Fruit fly (Drosophila melanogaster) whole organism, embryonic: ENCODE measurements around the gene CG15414.

ENCODE experiments used
- Adf1 ChIP-seq: fragments of 200-800 bp; sonication (Bioruptor generic); IDR thresholded peaks from 2 replicates; pipeline ENCODE4 v1.3.6; 2022; ENCODE audit warnings: missing biosample characterization, missing genetic modification characterization
- Aef1 ChIP-seq: fragments of 200-800 bp; sonication (Bioruptor generic); IDR thresholded peaks from 3 replicates; pipeline ENCODE4 v1.3.6; 2022; ENCODE audit warnings: missing biosample characterization, missing genetic modification characterization
- Antp ChIP-seq: fragments of 200-800 bp; sonication (Bioruptor generic); optimal IDR thresholded peaks from 3 replicates; lab custom pipeline; 2016; ENCODE audit warnings: missing biosample characterization, missing genetic modification characterization
- Bgb ChIP-seq: fragments of 200-800 bp; sonication (Bioruptor generic); IDR thresholded peaks from 2 replicates; pipeline ENCODE4 v1.3.6; 2022; ENCODE audit warnings: missing biosample characterization, missing genetic modification characterization; ENCODE audit not compliant: partially characterized antibody
- CG10366 ChIP-seq: fragments of 200-800 bp; sonication (Bioruptor generic); IDR thresholded peaks from 2 replicates; pipeline ENCODE4 v1.3.6; 2022; ENCODE audit warnings: missing biosample characterization, missing genetic modification characterization
- CG11456 ChIP-seq: fragments of 200-800 bp; sonication (Bioruptor generic); IDR thresholded peaks from 3 replicates; pipeline ENCODE4 v1.3.6; 2022; ENCODE audit warnings: missing biosample characterization, missing genetic modification characterization
- CG14710 ChIP-seq: fragments of 200-800 bp; sonication (Bioruptor generic); optimal IDR thresholded peaks from 3 replicates; lab custom pipeline; 2019; ENCODE audit warnings: missing biosample characterization, mild to moderate bottlenecking, missing genetic modification characterization, moderate library complexity
- CG15073 ChIP-seq: fragments of 200-800 bp; sonication (Bioruptor generic); optimal IDR thresholded peaks from 2 replicates; lab custom pipeline; 2016; ENCODE audit warnings: missing biosample characterization, missing genetic modification characterization
- CG1529 ChIP-seq: fragments of 200-800 bp; sonication (Bioruptor generic); optimal IDR thresholded peaks from 3 replicates; lab custom pipeline; 2018; ENCODE audit warnings: missing biosample characterization, missing genetic modification characterization
- CG34376 ChIP-seq: fragments of 200-800 bp; sonication (Bioruptor generic); optimal IDR thresholded peaks from 2 replicates; lab custom pipeline; 2018; ENCODE audit warnings: missing biosample characterization, mild to moderate bottlenecking, missing genetic modification characterization
- CG42726 ChIP-seq: fragments of 200-800 bp; sonication (Bioruptor generic); IDR thresholded peaks from 2 replicates; pipeline ENCODE4 v1.3.6; 2022; ENCODE audit warnings: missing biosample characterization, missing genetic modification characterization; ENCODE audit not compliant: partially characterized antibody
- CG4854 ChIP-seq: fragments of 200-800 bp; sonication (Bioruptor generic); optimal IDR thresholded peaks from 2 replicates; lab custom pipeline; 2016; ENCODE audit warnings: missing biosample characterization, missing genetic modification characterization, inconsistent platforms
- CG6654 ChIP-seq: fragments of 200-800 bp; sonication (Bioruptor generic); optimal IDR thresholded peaks from 2 replicates; lab custom pipeline; 2017; ENCODE audit warnings: missing biosample characterization, mild to moderate bottlenecking, missing genetic modification characterization
- CG6765 ChIP-seq: fragments of 200-800 bp; sonication (Bioruptor generic); optimal IDR thresholded peaks from 3 replicates; lab custom pipeline; 2017; ENCODE audit warnings: missing biosample characterization, mild to moderate bottlenecking, missing genetic modification characterization
- CG8089 ChIP-seq: fragments of 200-800 bp; sonication (Bioruptor generic); optimal IDR thresholded peaks from 3 replicates; lab custom pipeline; 2016; ENCODE audit warnings: missing biosample characterization, missing genetic modification characterization
- CG8290 ChIP-seq, 3 experiments: fragments of 200-800 bp; sonication (Bioruptor generic); optimal IDR thresholded peaks; 2 replicates each; lab custom pipeline; 2016 to 2019; ENCODE audit warnings: missing biosample characterization in 3 of 3, missing genetic modification characterization in 3 of 3, mild to moderate bottlenecking in 2 of 3, moderate library complexity in 1 of 3
- CG9437 ChIP-seq: fragments of 200-800 bp; sonication (Bioruptor generic); optimal IDR thresholded peaks from 2 replicates; lab custom pipeline; 2018; ENCODE audit warnings: missing biosample characterization, mild to moderate bottlenecking, missing genetic modification characterization
- CTCF ChIP-seq: fragments of 200-800 bp; sonication (Bioruptor generic); optimal IDR thresholded peaks from 2 replicates; lab custom pipeline; 2017; ENCODE audit warnings: missing biosample characterization, mild to moderate bottlenecking, missing genetic modification characterization, moderate library complexity
- Deaf1 ChIP-seq: fragments of 200-800 bp; optimal IDR thresholded peaks from 3 replicates; lab custom pipeline; 2019; ENCODE audit warnings: missing biosample characterization, mild to moderate bottlenecking, missing genetic modification characterization, moderate library complexity
- GATAe ChIP-seq: fragments of 200-800 bp; sonication (Bioruptor generic); conservative IDR thresholded peaks from 2 replicates; pipeline ENCODE4 v1.3.6; 2022; ENCODE audit warnings: missing biosample characterization, missing genetic modification characterization
- HLH4C ChIP-seq: fragments of 200-800 bp; sonication (Bioruptor generic); IDR thresholded peaks from 3 replicates; pipeline ENCODE4 v1.3.6; 2022; ENCODE audit warnings: missing biosample characterization, missing genetic modification characterization; ENCODE audit not compliant: partially characterized antibody
- HmgZ ChIP-seq: fragments of 200-800 bp; sonication (Bioruptor generic); optimal IDR thresholded peaks from 2 replicates; lab custom pipeline; 2018; ENCODE audit warnings: missing biosample characterization, mild to moderate bottlenecking, missing genetic modification characterization
- Hmr ChIP-seq: fragments of 200-800 bp; sonication (Bioruptor generic); optimal IDR thresholded peaks from 3 replicates; lab custom pipeline; 2017; ENCODE audit warnings: mild to moderate bottlenecking, missing biosample characterization, missing genetic modification reagents, missing genetic modification characterization
- Hr3 ChIP-seq: fragments of 200-800 bp; sonication (Bioruptor generic); optimal IDR thresholded peaks from 3 replicates; lab custom pipeline; 2016; ENCODE audit warnings: missing biosample characterization, missing genetic modification characterization
- MESR4 ChIP-seq: fragments of 200-800 bp; sonication (Bioruptor generic); optimal IDR thresholded peaks from 2 replicates; lab custom pipeline; 2018; ENCODE audit warnings: missing biosample characterization, mild to moderate bottlenecking, missing genetic modification characterization, moderate library complexity
- Mad ChIP-seq: fragments of 200-800 bp; sonication (Bioruptor generic); optimal IDR thresholded peaks from 2 replicates; lab custom pipeline; 2016; ENCODE audit warnings: missing biosample characterization, missing genetic modification characterization
- NC2α ChIP-seq: fragments of 200-800 bp; sonication (Bioruptor generic); optimal IDR thresholded peaks from 2 replicates; lab custom pipeline; 2016; ENCODE audit warnings: missing biosample characterization, missing genetic modification characterization
- Nf-YA ChIP-seq: fragments of 200-800 bp; sonication (Bioruptor generic); IDR thresholded peaks from 2 replicates; pipeline ENCODE4 v1.3.6; 2022; ENCODE audit warnings: missing biosample characterization, missing genetic modification characterization
- Poxn ChIP-seq: fragments of 200-800 bp; sonication (Bioruptor generic); IDR thresholded peaks from 2 replicates; pipeline ENCODE4 v1.3.6; 2022; ENCODE audit warnings: missing biosample characterization, missing genetic modification characterization
- Sin3A ChIP-seq: fragments of >200 bp; optimal IDR thresholded peaks from 2 replicates; lab custom pipeline; 2018
- Spps ChIP-seq: fragments of 200-800 bp; sonication (Bioruptor generic); optimal IDR thresholded peaks from 2 replicates; lab custom pipeline; 2018; ENCODE audit warnings: missing biosample characterization, mild to moderate bottlenecking, missing genetic modification characterization
- Sry-β ChIP-seq: fragments of 200-800 bp; sonication (Bioruptor generic); optimal IDR thresholded peaks from 2 replicates; lab custom pipeline; 2018; ENCODE audit warnings: missing biosample characterization, mild to moderate bottlenecking, missing genetic modification characterization, moderate library complexity
- Usf ChIP-seq: fragments of 200-800 bp; sonication (Bioruptor generic); optimal IDR thresholded peaks from 2 replicates; lab custom pipeline; 2017; ENCODE audit warnings: missing genotype, missing biosample characterization, missing genetic modification characterization
- Vsx1 ChIP-seq: fragments of 200-800 bp; sonication (Bioruptor generic); optimal IDR thresholded peaks from 2 replicates; lab custom pipeline; 2017; ENCODE audit warnings: missing biosample characterization, mild to moderate bottlenecking, missing genetic modification characterization, missing genetic modification reagents
- Xbp1 ChIP-seq: fragments of 200-800 bp; sonication (Bioruptor generic); optimal IDR thresholded peaks from 3 replicates; lab custom pipeline; 2016; ENCODE audit warnings: missing biosample characterization, mild to moderate bottlenecking, missing genetic modification characterization
- ara ChIP-seq: fragments of 200-800 bp; sonication (Bioruptor generic); IDR thresholded peaks from 2 replicates; pipeline ENCODE4 v1.3.6; 2022; ENCODE audit warnings: missing biosample characterization, missing genetic modification characterization
- bowl ChIP-seq: fragments of 200-800 bp; sonication (Bioruptor generic); IDR thresholded peaks from 2 replicates; pipeline ENCODE4 v1.3.6; 2022; ENCODE audit warnings: missing biosample characterization, missing genetic modification characterization
- chif ChIP-seq, 2 experiments: fragments of 200-800 bp; sonication (Bioruptor generic); optimal IDR thresholded peaks; 3 replicates each; lab custom pipeline; 2016; ENCODE audit warnings: missing biosample characterization in 2 of 2, missing genetic modification characterization in 2 of 2
- chinmo ChIP-seq: fragments of 200-800 bp; sonication (Bioruptor generic); IDR thresholded peaks from 4 replicates; pipeline ENCODE4 v1.3.6; 2022; ENCODE audit warnings: missing biosample characterization, missing genetic modification characterization; ENCODE audit not compliant: partially characterized antibody
- gcm ChIP-seq: fragments of 200-800 bp; sonication (Bioruptor generic); optimal IDR thresholded peaks from 2 replicates; lab custom pipeline; 2019; ENCODE audit warnings: missing biosample characterization, mild to moderate bottlenecking, missing genetic modification characterization, moderate library complexity
- gem ChIP-seq: fragments of 200-800 bp; sonication (Bioruptor generic); optimal IDR thresholded peaks from 2 replicates; lab custom pipeline; 2019; ENCODE audit warnings: missing biosample characterization, mild to moderate bottlenecking, missing genetic modification characterization, moderate library complexity
- grn ChIP-seq: fragments of 200-800 bp; sonication (Bioruptor generic); optimal IDR thresholded peaks from 3 replicates; lab custom pipeline; 2017; ENCODE audit warnings: missing biosample characterization, missing genetic modification characterization
- luna ChIP-seq: fragments of 200-800 bp; sonication (Bioruptor generic); optimal IDR thresholded peaks from 2 replicates; lab custom pipeline; 2016; ENCODE audit warnings: missing biosample characterization, missing genetic modification characterization
- otp ChIP-seq: fragments of 200-800 bp; sonication (Bioruptor generic); IDR thresholded peaks from 3 replicates; pipeline ENCODE4, ENCODE4 v1.3.6; 2022; ENCODE audit warnings: missing biosample characterization, missing genetic modification characterization
- pzg ChIP-seq: fragments of 200-800 bp; sonication (Bioruptor generic); optimal IDR thresholded peaks from 3 replicates; lab custom pipeline; 2018; ENCODE audit warnings: missing biosample characterization, mild to moderate bottlenecking, missing genetic modification characterization, moderate library complexity
- ranshi ChIP-seq: fragments of 200-800 bp; sonication (Bioruptor generic); IDR thresholded peaks from 2 replicates; pipeline ENCODE4 v1.3.6; 2022; ENCODE audit warnings: missing biosample characterization, missing genetic modification characterization
- rib ChIP-seq: fragments of 200-800 bp; sonication (Bioruptor generic); IDR thresholded peaks from 2 replicates; pipeline ENCODE4 v1.3.6; 2022; ENCODE audit warnings: missing biosample characterization, missing genetic modification characterization
- sens ChIP-seq: fragments of 200-800 bp; sonication (Bioruptor generic); peaks from one replicate; lab custom pipeline; 2016; ENCODE audit warnings: missing biosample characterization, missing genetic modification characterization
- sqz ChIP-seq: fragments of 200-800 bp; sonication (Bioruptor generic); optimal IDR thresholded peaks from 3 replicates; lab custom pipeline; 2018; ENCODE audit warnings: missing biosample characterization, mild to moderate bottlenecking, missing genetic modification characterization
- tgo ChIP-seq: fragments of 200-800 bp; sonication (Bioruptor generic); IDR thresholded peaks from 3 replicates; pipeline ENCODE4 v1.3.6; 2022; ENCODE audit warnings: missing biosample characterization, missing genetic modification characterization
- wek ChIP-seq: fragments of 200-800 bp; sonication (Bioruptor generic); optimal IDR thresholded peaks from 3 replicates; lab custom pipeline; 2018; ENCODE audit warnings: missing biosample characterization, mild to moderate bottlenecking, missing genetic modification characterization, moderate library complexity

Gene CG15414

DNA sequence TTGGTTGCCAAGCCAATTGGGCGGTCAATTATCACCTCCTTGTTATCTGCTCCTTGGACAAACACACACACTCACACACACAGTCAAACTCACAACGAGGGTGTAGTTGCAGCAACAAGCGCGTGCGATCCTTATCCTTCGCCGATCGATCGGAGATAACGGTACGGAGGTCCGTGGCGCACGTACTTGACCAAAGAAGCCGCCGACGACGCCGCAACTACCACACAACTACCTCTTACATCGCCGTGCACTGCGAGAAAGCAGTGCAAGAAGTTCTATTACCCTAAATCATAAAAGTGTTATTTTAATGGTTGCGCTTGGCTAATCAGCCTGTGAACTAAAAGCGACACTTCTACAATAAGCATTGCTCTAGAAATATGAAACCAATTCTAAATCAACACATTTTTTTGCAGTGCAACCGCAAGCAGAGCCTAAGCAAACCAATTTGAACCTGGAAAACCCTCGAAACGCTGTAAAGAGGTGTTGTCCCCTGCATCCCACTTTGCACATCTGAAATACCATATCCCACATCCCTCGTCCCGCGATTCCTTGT, 42.2 kb upstream of the CG15414 start (continued):
- TF ChIP-seq grn (GFP tag; lab: Kevin White, UChicago) (peak; percentile 88), pzg (GFP tag; lab: Kevin White, UChicago) (no peak), CG14710 (peak; percentile 63), Hr3 (GFP tag; lab: Kevin White, UChicago) (peak; percentile 11), Deaf1 (no peak), Hmr (GFP tag; lab: Kevin White, UChicago) (no peak), NC2α (GFP tag; lab: Kevin White, UChicago) (no peak), CG8290 (GFP tag; optimal IDR thresholded peaks at IDR 0.05; lab: Kevin White, UChicago) (no peak), CG8290 (tag; optimal IDR thresholded peaks at IDR 0.05; lab: Kevin White, UChicago) (no peak), gem (peak; percentile 67), chif (GFP tag; optimal IDR thresholded peaks at IDR 0.05; lab: Kevin White, UChicago) (peak; percentile 44 to 76), luna (GFP tag; lab: Kevin White, UChicago) (no peak), Aef1 (GFP tag; lab: Robert Waterston, UW) (no peak), CTCF (GFP tag; lab: Kevin White, UChicago) (no peak), ranshi (GFP tag; lab: Robert Waterston, UW) (peak; percentile 33; the same call in 1 of the 2 replicates), CG9437 (GFP tag; lab: Kevin White, UChicago) (peak; percentile 8), Poxn (GFP tag; lab: Robert Waterston, UW) (no peak), HmgZ (tag; lab: Kevin White, UChicago) (no peak), Adf1 (GFP tag; lab: Robert Waterston, UW) (no peak), Xbp1 (GFP tag; lab: Kevin White, UChicago) (peak; percentile 51), rib (GFP tag; lab: Robert Waterston, UW) (no peak), Vsx1 (no peak), wek (GFP tag; lab: Kevin White, UChicago) (no peak), GATAe (no peak), Nf-YA (GFP tag; lab: Robert Waterston, UW) (no peak), CG8089 (GFP tag; lab: Kevin White, UChicago) (peak; percentile 32), Spps (tag; lab: Kevin White, UChicago) (no peak), Sin3A (no peak), bowl (GFP tag; lab: Robert Waterston, UW) (no peak), CG4854 (GFP tag; lab: Kevin White, UChicago) (no peak), HLH4C (no peak), Usf (GFP tag; lab: Kevin White, UChicago) (peak; percentile 28), CG42726 (no peak), tgo (GFP tag; lab: Robert Waterston, UW) (no peak; the same call in 2 of the 3 replicates), CG1529 (no peak), CG15073 (GFP tag; lab: Kevin White, UChicago) (no peak), CG34376 (GFP tag; lab: Kevin White, UChicago) (no peak), sens (peak; percentile 87), CG6654 (peak; percentile 4), CG6765 (GFP tag; lab: Kevin White, UChicago) (no peak), MESR4 (GFP tag; lab: Kevin White, UChicago) (no peak), gcm (GFP tag; lab: Kevin White, UChicago) (no peak), CG11456 (GFP tag; lab: Robert Waterston, UW) (no peak), chinmo (GFP tag; lab: Robert Waterston, UW) (no peak), CG10366 (GFP tag; lab: Robert Waterston, UW) (no peak; the same call in 1 of the 2 replicates), sqz (GFP tag; lab: Kevin White, UChicago) (no peak), Mad (GFP tag; lab: Kevin White, UChicago) (peak; percentile 4), ara (GFP tag; lab: Robert Waterston, UW) (peak; percentile 79), otp (GFP tag; lab: Robert Waterston, UW) (peak; percentile 81), Antp (GFP tag; lab: Kevin White, UChicago) (peak; percentile 70), Sry-β (GFP tag; lab: Kevin White, UChicago) (no peak), Bgb (no peak)
